Fruit fly (Drosophila melanogaster) whole organism, pupa: ENCODE measurements around the gene CG8907.

Experiments
- CG10348 ChIP-seq: fragments of 200-800 bp; sonication (Bioruptor generic); IDR thresholded peaks from 2 replicates; pipeline ENCODE4 v1.3.6; 2022; ENCODE audit warnings: missing biosample characterization, missing genetic modification characterization
- CG12605 ChIP-seq: fragments of 200-800 bp; sonication (Bioruptor generic); IDR thresholded peaks from 2 replicates; pipeline ENCODE4 v1.3.6; 2022; ENCODE audit warnings: missing biosample characterization, missing genetic modification characterization
- CG13204 ChIP-seq: fragments of 200-800 bp; sonication (Bioruptor generic); optimal IDR thresholded peaks from 2 replicates; lab custom pipeline; 2018; ENCODE audit warnings: missing biosample characterization, mild to moderate bottlenecking, missing genetic modification characterization, moderate library complexity
- CG14655 ChIP-seq: fragments of 200-800 bp; sonication (Bioruptor generic); optimal IDR thresholded peaks from 3 replicates; lab custom pipeline; 2017; ENCODE audit warnings: mild to moderate bottlenecking, missing biosample characterization, missing genetic modification reagents, missing genetic modification characterization
- CG15710 ChIP-seq: fragments of 200-800 bp; sonication (Bioruptor generic); optimal IDR thresholded peaks from 2 replicates; lab custom pipeline; 2018; ENCODE audit warnings: missing biosample characterization, mild to moderate bottlenecking, missing genetic modification characterization, moderate library complexity
- CG17806 ChIP-seq: fragments of 200-800 bp; sonication (Bioruptor generic); optimal IDR thresholded peaks from 2 replicates; lab custom pipeline; 2018; ENCODE audit warnings: missing biosample characterization, mild to moderate bottlenecking, missing genetic modification characterization, moderate library complexity
- CG32121 ChIP-seq: fragments of 200-800 bp; sonication (Bioruptor generic); IDR thresholded peaks from 2 replicates; pipeline ENCODE4 v1.3.6; 2022; ENCODE audit warnings: missing biosample characterization, missing genetic modification characterization
- CG34367 ChIP-seq: fragments of 200-800 bp; sonication (Bioruptor generic); optimal IDR thresholded peaks from 2 replicates; lab custom pipeline; 2018; ENCODE audit warnings: missing biosample characterization, mild to moderate bottlenecking, missing genetic modification characterization
- CG4496 ChIP-seq: fragments of 200-800 bp; sonication (Bioruptor generic); IDR thresholded peaks from 3 replicates; pipeline ENCODE4 v1.3.6; 2022; ENCODE audit warnings: missing biosample characterization, missing genetic modification characterization
- CG8159 ChIP-seq: fragments of 200-800 bp; sonication (Bioruptor generic); optimal IDR thresholded peaks from 3 replicates; lab custom pipeline; 2018; ENCODE audit warnings: missing biosample characterization, mild to moderate bottlenecking, missing genetic modification characterization, moderate library complexity
- CG8301 ChIP-seq: fragments of 200-800 bp; sonication (Bioruptor generic); optimal IDR thresholded peaks from 2 replicates; lab custom pipeline; 2018; ENCODE audit warnings: missing biosample characterization, mild to moderate bottlenecking, missing genetic modification characterization
- CG9948 ChIP-seq: fragments of 200-800 bp; sonication (Bioruptor generic); optimal IDR thresholded peaks from 2 replicates; lab custom pipeline; 2018; ENCODE audit warnings: missing biosample characterization, mild to moderate bottlenecking, missing genetic modification characterization, moderate library complexity
- D1 ChIP-seq: fragments of 200-800 bp; sonication (Bioruptor generic); optimal IDR thresholded peaks from 2 replicates; lab custom pipeline; 2018; ENCODE audit warnings: missing biosample characterization, mild to moderate bottlenecking, missing genetic modification characterization, moderate library complexity
- EcR ChIP-seq: fragments of 200-800 bp; sonication (Bioruptor generic); optimal IDR thresholded peaks from 3 replicates; lab custom pipeline; 2019; ENCODE audit warnings: missing biosample characterization, missing genetic modification characterization, mild to moderate bottlenecking, moderate library complexity, missing genetic modification reagents
- Ets98B ChIP-seq: fragments of 200-800 bp; sonication (Bioruptor generic); IDR thresholded peaks from 2 replicates; pipeline ENCODE4 v1.3.6; 2022; ENCODE audit warnings: missing biosample characterization, missing genetic modification characterization
- Pif1A ChIP-seq: fragments of 200-800 bp; sonication (Bioruptor generic); optimal IDR thresholded peaks from 3 replicates; lab custom pipeline; 2016; ENCODE audit warnings: missing biosample characterization, missing genetic modification characterization
- Pif1B ChIP-seq: fragments of 200-800 bp; sonication (Bioruptor generic); optimal IDR thresholded peaks from 3 replicates; lab custom pipeline; 2016; ENCODE audit warnings: missing biosample characterization, missing genetic modification characterization
- Snoo ChIP-seq: fragments of 200-800 bp; sonication (Bioruptor generic); optimal IDR thresholded peaks from 3 replicates; lab custom pipeline; 2017; ENCODE audit warnings: missing biosample characterization, mild to moderate bottlenecking, missing genetic modification characterization, inconsistent platforms
- fd96Ca ChIP-seq: fragments of 200-800 bp; sonication (Bioruptor generic); IDR thresholded peaks from 3 replicates; pipeline ENCODE4 v1.3.6; 2022; ENCODE audit warnings: missing biosample characterization, missing genetic modification characterization
- gl ChIP-seq: fragments of 200-800 bp; sonication (Bioruptor generic); optimal IDR thresholded peaks from 2 replicates; lab custom pipeline; 2018; ENCODE audit warnings: missing biosample characterization, mild to moderate bottlenecking, missing genetic modification characterization
- rn ChIP-seq: fragments of 200-800 bp; sonication (Bioruptor generic); IDR thresholded peaks from 2 replicates; pipeline ENCODE4 v1.3.6; 2022; ENCODE audit warnings: missing biosample characterization, missing genetic modification characterization

Gene CG8907

DNA sequence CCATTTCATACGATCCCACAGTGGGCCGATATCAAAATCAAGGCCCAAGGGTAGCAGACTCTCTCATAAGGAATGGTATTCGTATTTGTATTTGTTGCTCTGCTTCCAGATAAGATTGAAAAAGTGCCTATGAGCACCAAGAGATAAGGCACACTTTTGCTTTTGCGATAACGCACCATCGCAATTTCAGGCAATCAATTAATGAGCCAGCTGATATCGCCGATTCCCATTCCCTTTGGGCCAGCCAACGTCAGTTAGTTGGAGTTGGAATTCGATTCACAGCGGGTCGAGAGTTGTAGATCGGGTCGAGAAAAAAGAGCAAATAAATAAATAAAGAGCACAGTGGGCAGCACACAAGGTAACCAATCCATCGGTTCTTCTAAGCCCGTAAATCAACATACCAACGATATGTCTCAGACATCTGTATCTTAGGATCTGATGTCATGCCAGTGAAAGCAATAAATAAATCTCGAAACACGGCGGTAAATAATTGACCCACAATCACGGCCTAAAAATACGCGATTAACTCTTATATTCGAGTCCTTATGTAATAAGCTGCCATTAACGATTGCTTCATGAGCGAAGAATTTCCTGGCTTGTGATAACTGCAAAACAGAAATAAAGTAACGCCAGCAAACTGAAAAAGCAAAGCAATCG is at the start of gene CG8907:
CG8907 (plus strand) TSS at position 252 of the 657 bp plus-strand sequence.
- peak; percentile 31 for TF ChIP-seq EcR
- TF ChIP-seq CG8159 = no peak
- TF ChIP-seq D1 (tag; lab: Kevin White, UChicago) = no peak

DNA sequence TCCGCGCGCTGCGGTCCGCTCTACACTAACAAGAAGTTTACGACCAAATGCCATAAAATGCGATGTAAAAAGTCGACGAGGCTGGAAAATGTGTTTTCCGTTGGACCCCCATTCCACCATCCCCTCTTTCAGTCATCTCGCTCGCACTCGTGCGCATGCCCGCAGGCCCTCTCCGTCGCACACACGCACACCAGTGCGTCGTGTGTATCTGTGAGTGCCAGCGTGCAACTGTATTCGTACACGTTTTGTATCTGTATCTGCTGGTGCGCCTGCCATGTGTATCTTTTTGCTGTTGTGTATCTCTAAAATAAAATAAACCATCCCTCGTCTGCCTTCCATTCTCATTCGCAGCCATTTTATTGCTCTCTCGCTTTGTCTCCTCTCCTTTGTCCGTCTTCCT is 47.9 kb upstream of the CG8907 start:
- no peak for TF ChIP-seq Ets98B (GFP tag; lab: Robert Waterston, UW)
- TF ChIP-seq EcR = no peak
- TF ChIP-seq CG4496 = no peak
- no peak for TF ChIP-seq CG10348
- no peak for TF ChIP-seq rn (GFP tag; lab: Robert Waterston, UW)
- TF ChIP-seq CG32121 (GFP tag; lab: Robert Waterston, UW) = no peak
- TF ChIP-seq D1 (tag; lab: Kevin White, UChicago) = no peak
- TF ChIP-seq, all 21 proteins: peak for 0

DNA sequence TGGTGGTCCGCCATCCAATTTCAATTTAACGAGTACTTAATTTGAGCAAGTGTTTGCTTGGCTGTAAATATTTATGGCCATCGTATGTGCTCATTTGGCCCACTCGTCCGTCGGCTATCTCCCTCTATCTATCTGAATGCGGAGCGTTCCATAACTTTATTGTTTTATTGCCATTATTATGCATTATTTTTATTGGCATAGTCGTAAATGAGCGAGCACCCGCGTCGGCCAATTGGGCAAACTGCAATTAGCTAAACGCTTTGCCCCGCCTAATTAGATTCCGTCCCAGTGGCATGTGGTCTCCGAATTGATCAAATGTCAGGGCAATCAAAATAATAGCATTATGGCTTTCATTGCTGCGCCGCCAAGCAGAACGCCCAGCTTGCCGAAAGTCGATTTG is 45.8 kb upstream of the CG8907 start:
- TF ChIP-seq CG13204 (GFP tag; lab: Kevin White, UChicago) (no peak), CG34367 (tag; lab: Kevin White, UChicago) (no peak), gl (tag; lab: Kevin White, UChicago) (no peak), fd96Ca (GFP tag; lab: Robert Waterston, UW) (no peak), CG8301 (tag; lab: Kevin White, UChicago) (no peak), rn (GFP tag; lab: Robert Waterston, UW) (no peak), CG9948 (no peak), Pif1B (GFP tag; lab: Kevin White, UChicago) (no peak), CG17806 (tag; lab: Kevin White, UChicago) (no peak), CG10348 (no peak), CG14655 (no peak)

DNA sequence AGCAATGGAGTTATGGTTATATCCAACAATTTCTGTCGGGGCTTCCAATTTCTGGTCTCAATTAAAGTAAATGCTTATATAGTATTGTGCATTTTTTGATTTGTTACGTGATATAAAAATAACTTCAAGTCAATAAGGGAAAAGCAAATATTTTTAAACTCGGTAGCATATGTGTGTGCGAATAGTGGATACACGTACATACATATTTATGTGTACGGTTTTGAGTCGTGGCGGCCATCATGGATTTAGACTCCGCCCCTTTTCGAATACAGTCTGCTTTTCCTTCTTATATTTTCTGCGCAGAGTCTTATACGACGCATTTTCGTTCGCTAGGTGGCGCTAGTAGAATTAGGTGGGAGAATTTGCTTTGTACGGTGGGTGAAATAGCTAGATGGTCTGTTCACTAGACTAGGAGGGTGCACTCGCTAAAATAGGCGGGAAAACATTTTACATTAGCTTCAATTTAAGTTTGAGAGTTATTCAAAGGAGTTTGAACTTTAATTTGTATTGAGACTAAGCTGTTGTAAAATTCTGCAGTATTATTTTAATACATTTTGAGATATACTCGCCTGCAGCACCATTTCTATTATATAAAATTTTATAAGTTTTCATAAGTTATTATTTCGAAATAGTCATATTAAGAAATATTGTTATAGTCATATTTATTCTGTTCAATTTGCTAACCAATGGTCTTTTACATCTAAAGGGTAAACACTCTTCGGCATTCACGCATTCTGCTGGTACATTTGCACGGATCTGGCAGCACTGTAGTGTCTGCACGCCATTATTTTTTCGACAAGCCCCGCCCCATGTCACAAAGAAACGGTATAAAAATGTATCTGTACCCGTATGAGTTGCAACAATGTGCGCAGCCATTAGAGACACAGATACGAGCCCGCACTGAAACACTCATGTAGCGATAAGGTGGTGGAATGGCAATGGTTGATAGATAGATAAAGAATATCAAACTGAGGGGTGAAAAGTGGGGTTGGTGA is 38.4 kb upstream of the CG8907 start:
- TF ChIP-seq CG12605 (no peak), gl (tag; lab: Kevin White, UChicago) (peak; percentile 16), CG34367 (tag; lab: Kevin White, UChicago) (peak; percentile 44), Snoo (tag; lab: Kevin White, UChicago) (peak; percentile 40), Ets98B (GFP tag; lab: Robert Waterston, UW) (peak; percentile 76), fd96Ca (GFP tag; lab: Robert Waterston, UW) (no peak), Pif1B (GFP tag; lab: Kevin White, UChicago) (peak; percentile 27), CG17806 (tag; lab: Kevin White, UChicago) (no peak), D1 (tag; lab: Kevin White, UChicago) (peak; percentile 13), CG14655 (peak; percentile 74), CG8159 (peak; percentile 58), CG32121 (GFP tag; lab: Robert Waterston, UW) (peak; percentile 72; the same call in 1 of the 2 replicates)

DNA sequence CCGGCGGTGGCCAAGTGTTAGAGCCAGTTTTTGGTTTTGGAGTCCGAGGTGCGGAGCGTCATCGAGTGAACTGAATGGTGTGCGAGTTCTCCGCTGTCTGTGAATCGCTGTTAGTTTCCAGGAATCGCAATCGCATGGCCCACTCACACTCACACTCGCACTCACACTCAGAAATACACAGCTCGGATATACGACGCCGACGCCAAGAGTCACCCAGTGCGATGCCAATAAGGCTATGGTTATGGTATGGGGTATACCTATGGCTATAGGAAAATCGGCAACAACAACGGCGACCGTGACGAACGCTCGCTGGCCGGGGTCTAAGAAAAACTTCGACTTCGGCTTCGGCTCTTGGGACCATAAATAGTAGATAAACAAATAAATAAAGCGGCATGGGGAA is 35.9 kb upstream of the CG8907 start, which contains the start of gene Abd-B:
Abd-B (minus strand) TSS at position 101 of the 400 bp plus-strand sequence.
- TF ChIP-seq D1 (tag; lab: Kevin White, UChicago) = no peak
- no peak for TF ChIP-seq CG10348
- no peak for TF ChIP-seq CG12605
- TF ChIP-seq CG8159 = no peak
- no peak for TF ChIP-seq Pif1A (GFP tag; lab: Kevin White, UChicago)
- TF ChIP-seq CG9948 = no peak
- no peak for TF ChIP-seq CG17806 (tag; lab: Kevin White, UChicago)

DNA sequence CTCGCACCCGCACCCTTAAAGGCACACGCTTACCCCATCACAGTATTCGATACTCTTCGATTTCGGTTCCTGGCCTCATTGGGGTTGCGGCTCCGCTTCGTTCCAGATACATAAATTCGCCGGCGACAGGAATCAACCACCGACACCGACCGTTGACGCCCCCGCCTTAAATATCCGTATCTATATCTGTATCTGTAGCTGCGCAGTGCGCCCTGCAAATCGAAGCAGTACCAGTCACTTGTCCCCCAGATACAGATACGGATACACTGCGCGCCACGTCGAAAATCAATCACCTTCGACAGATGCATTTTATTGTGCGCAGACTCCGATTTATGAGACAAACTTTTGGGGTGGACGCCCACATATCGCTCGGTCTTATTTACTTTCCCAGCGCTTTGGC is 35.5 kb upstream of the CG8907 start:
- TF ChIP-seq EcR (no peak), gl (tag; lab: Kevin White, UChicago) (no peak), CG32121 (GFP tag; lab: Robert Waterston, UW) (no peak), CG34367 (tag; lab: Kevin White, UChicago) (no peak), D1 (tag; lab: Kevin White, UChicago) (no peak), CG10348 (no peak), Pif1A (GFP tag; lab: Kevin White, UChicago) (no peak), Pif1B (GFP tag; lab: Kevin White, UChicago) (no peak)

DNA sequence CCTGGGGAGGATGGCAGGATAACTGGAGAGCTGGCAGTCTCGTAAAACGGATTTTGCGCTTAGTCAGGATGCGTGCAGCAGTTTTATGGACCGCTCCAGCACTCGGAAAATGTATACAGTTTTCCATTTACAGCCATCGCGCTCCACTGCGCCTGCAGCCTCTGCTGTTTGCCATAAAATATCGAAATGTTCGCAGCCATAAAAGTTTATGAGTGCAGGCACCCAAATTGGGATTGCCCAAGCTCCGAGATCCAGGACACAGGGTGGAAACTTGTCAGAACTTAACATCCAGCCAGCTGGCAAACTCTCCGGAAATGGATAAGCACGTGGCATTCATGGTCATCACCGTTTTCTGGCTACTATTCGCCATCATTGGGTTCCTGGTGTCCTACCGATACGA is 33.2 kb upstream of the CG8907 start, which contains the start of gene VhaM9.7-d:
VhaM9.7-d (plus strand) TSS at position 301 of the 400 bp plus-strand sequence.
- TF ChIP-seq Pif1B (GFP tag; lab: Kevin White, UChicago) (no peak), CG4496 (no peak), CG15710 (no peak), CG12605 (no peak), CG8301 (tag; lab: Kevin White, UChicago) (no peak), CG14655 (no peak), Ets98B (GFP tag; lab: Robert Waterston, UW) (no peak), CG8159 (no peak), Pif1A (GFP tag; lab: Kevin White, UChicago) (no peak), rn (GFP tag; lab: Robert Waterston, UW) (no peak), fd96Ca (GFP tag; lab: Robert Waterston, UW) (no peak), CG13204 (GFP tag; lab: Kevin White, UChicago) (no peak), CG17806 (tag; lab: Kevin White, UChicago) (no peak), EcR (no peak), Snoo (tag; lab: Kevin White, UChicago) (no peak), CG10348 (no peak), D1 (tag; lab: Kevin White, UChicago) (no peak)
